Worm (Caenorhabditis elegans) whole organism, L4/young adult: ENCODE results near the gene F22E5.6.

Source experiments
- W03F9.2 ChIP-seq: fragments of 150-350 bp; optimal IDR thresholded peaks from 2 replicates; lab custom pipeline; 2014; ENCODE audit warnings: missing biosample characterization, missing genetic modification characterization
- dao-5 ChIP-seq: sonication (generic microtip); optimal IDR thresholded peaks from 2 replicates; lab custom pipeline; 2016; ENCODE audit warnings: missing genotype, missing genetic modification characterization, moderate library complexity, missing compliant biosample characterization
- him-1 ChIP-seq: sonication (generic microtip); optimal IDR thresholded peaks from 2 replicates; lab custom pipeline; 2016; ENCODE audit warnings: missing genotype, missing genetic modification reagents, missing genetic modification characterization, missing compliant biosample characterization

DNA sequence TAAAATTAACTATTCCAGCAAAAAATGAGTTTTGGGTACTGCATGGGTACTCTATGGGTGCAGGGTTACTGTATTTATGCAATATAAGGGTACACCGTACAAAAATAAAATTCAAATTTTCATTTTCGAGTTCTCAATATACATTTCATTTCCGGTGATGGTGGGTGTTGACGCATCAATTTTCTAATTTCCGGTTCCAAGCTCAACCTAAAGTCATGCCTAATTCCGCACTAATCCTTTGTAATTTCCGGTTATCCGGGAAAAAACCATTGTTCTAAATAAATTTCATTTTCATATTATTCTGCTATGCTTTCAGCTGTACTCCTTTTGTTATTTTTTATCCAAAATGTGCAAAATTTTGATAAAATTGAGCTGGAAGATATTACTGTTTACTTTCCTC lies 9.7 kb downstream of the F22E5.6 start, which contains the start of gene gcy-21:
- no peak for TF ChIP-seq him-1 (tag; lab: Kevin White, UChicago)
- no peak for TF ChIP-seq dao-5 (tag; lab: Kevin White, UChicago)
- TF ChIP-seq W03F9.2 (tag; lab: Kevin White, UChicago): no peak
